Worm (Caenorhabditis elegans) whole organism, mixed stage, embryonic: Measurements from ENCODE around the gene Y105C5A.26.
"Not testable (repeated sequence)": the region's sequence is repeated elsewhere in the genome, so short reads cannot be mapped to it uniquely, and the experiment has no call there.

Source experiments
- M03D4.4 ChIP-seq: sonication (generic microtip); optimal IDR thresholded peaks from 2 replicates; lab custom pipeline; 2017; ENCODE audit warnings: mild to moderate bottlenecking, missing genetic modification characterization, missing compliant biosample characterization
- blmp-1 ChIP-seq: fragments of 150-350 bp; optimal IDR thresholded peaks from 2 replicates; lab custom pipeline; 2014; ENCODE audit warnings: missing biosample characterization, missing genetic modification characterization
- ceh-39 ChIP-seq: fragments of 150-350 bp; optimal IDR thresholded peaks from 2 replicates; lab custom pipeline; 2014; ENCODE audit warnings: missing biosample characterization, missing genetic modification characterization
- ceh-43 ChIP-seq: fragments of 200-800 bp; sonication (Bioruptor generic); optimal IDR thresholded peaks from 2 replicates; lab custom pipeline; 2018; ENCODE audit warnings: mild to moderate bottlenecking, missing genetic modification characterization, moderate library complexity, missing compliant biosample characterization
- ceh-83 ChIP-seq: fragments of 200-800 bp; sonication (Bioruptor generic); optimal IDR thresholded peaks from 2 replicates; lab custom pipeline; 2018; ENCODE audit warnings: mild to moderate bottlenecking, missing genetic modification characterization, missing compliant biosample characterization
- ces-1 ChIP-seq: fragments of 150-350 bp; optimal IDR thresholded peaks from 2 replicates; lab custom pipeline; 2014; ENCODE audit warnings: missing biosample characterization, missing genetic modification reagents, missing genetic modification characterization
- cnd-1 ChIP-seq: fragments of 200-800 bp; sonication (Bioruptor generic); optimal IDR thresholded peaks from 2 replicates; lab custom pipeline; 2018; ENCODE audit warnings: mild to moderate bottlenecking, missing genetic modification characterization, missing compliant biosample characterization
- drap-1 ChIP-seq: fragments of 200-800 bp; sonication (Bioruptor generic); optimal IDR thresholded peaks from 3 replicates; lab custom pipeline; 2018; ENCODE audit warnings: mild to moderate bottlenecking, missing genetic modification characterization, missing compliant biosample characterization
- elt-3 ChIP-seq: fragments of 150-350 bp; optimal IDR thresholded peaks from 2 replicates; lab custom pipeline; 2014; ENCODE audit warnings: missing biosample characterization, missing genetic modification characterization
- flh-1 ChIP-seq: fragments of 200-800 bp; sonication (Bioruptor generic); optimal IDR thresholded peaks from 2 replicates; lab custom pipeline; 2018; ENCODE audit warnings: mild to moderate bottlenecking, missing genetic modification characterization, moderate library complexity, missing compliant biosample characterization
- ham-2 ChIP-seq: fragments of 200-800 bp; sonication (Bioruptor generic); optimal IDR thresholded peaks from 2 replicates; lab custom pipeline; 2018; ENCODE audit warnings: mild to moderate bottlenecking, missing genetic modification characterization, missing compliant biosample characterization
- hlh-1 ChIP-seq: fragments of 150-350 bp; optimal IDR thresholded peaks from 2 replicates; lab custom pipeline; 2014; ENCODE audit warnings: missing biosample characterization, missing genetic modification reagents, missing genetic modification characterization
- lin-32 ChIP-seq: fragments of 200-800 bp; sonication (Bioruptor generic); optimal IDR thresholded peaks from 2 replicates; lab custom pipeline; 2018; ENCODE audit warnings: mild to moderate bottlenecking, missing genetic modification characterization, missing compliant biosample characterization
- lsy-2 ChIP-seq: fragments of 150-350 bp; optimal IDR thresholded peaks from 2 replicates; lab custom pipeline; 2014; ENCODE audit warnings: missing biosample characterization, missing genetic modification characterization
- mep-1 ChIP-seq: fragments of 150-350 bp; optimal IDR thresholded peaks from 2 replicates; lab custom pipeline; 2017; ENCODE audit warnings: missing biosample characterization, missing genetic modification reagents, missing genetic modification characterization, inconsistent platforms
- mls-2 ChIP-seq: sonication (generic microtip); optimal IDR thresholded peaks from 2 replicates; lab custom pipeline; 2016; ENCODE audit warnings: mild to moderate bottlenecking, missing genetic modification characterization, moderate library complexity, missing compliant biosample characterization
- nhr-12 ChIP-seq: fragments of 150-350 bp; optimal IDR thresholded peaks from 2 replicates; lab custom pipeline; 2014; ENCODE audit warnings: missing biosample characterization, missing genetic modification characterization
- nhr-237 ChIP-seq: fragments of 150-350 bp; optimal IDR thresholded peaks from 2 replicates; lab custom pipeline; 2014; ENCODE audit warnings: missing biosample characterization, missing genetic modification characterization
- nhr-28 ChIP-seq: fragments of 150-350 bp; optimal IDR thresholded peaks from 2 replicates; lab custom pipeline; 2014; ENCODE audit warnings: missing biosample characterization, missing genetic modification characterization
- pha-4 ChIP-seq: fragments of 150-350 bp; optimal IDR thresholded peaks from 2 replicates; lab custom pipeline; 2018; ENCODE audit warnings: missing biosample characterization, missing genetic modification reagents, missing genetic modification characterization
- sem-2 ChIP-seq: fragments of 200-800 bp; sonication (Bioruptor generic); optimal IDR thresholded peaks from 2 replicates; lab custom pipeline; 2018; ENCODE audit warnings: mild to moderate bottlenecking, missing genetic modification characterization, missing compliant biosample characterization
- snpc-4 ChIP-seq: fragments of 150-350 bp; optimal IDR thresholded peaks from 2 replicates; lab custom pipeline; 2014; ENCODE audit warnings: missing biosample characterization, missing genetic modification characterization
- sptf-1 ChIP-seq: sonication (generic microtip); optimal IDR thresholded peaks from 2 replicates; lab custom pipeline; 2017; ENCODE audit warnings: mild to moderate bottlenecking, missing genetic modification characterization, moderate library complexity, missing compliant biosample characterization
- tbx-8 ChIP-seq: fragments of 200-800 bp; sonication (Bioruptor generic); optimal IDR thresholded peaks from 2 replicates; lab custom pipeline; 2018; ENCODE audit warnings: mild to moderate bottlenecking, missing genetic modification characterization, moderate library complexity, missing compliant biosample characterization
- unc-120 ChIP-seq: sonication (generic microtip); optimal IDR thresholded peaks from 2 replicates; lab custom pipeline; 2017; ENCODE audit warnings: missing genetic modification characterization, missing compliant biosample characterization; ENCODE audit not compliant: poor library complexity, severe bottlenecking
- unc-39 ChIP-seq: fragments of 150-350 bp; optimal IDR thresholded peaks from 2 replicates; lab custom pipeline; 2014; ENCODE audit warnings: missing biosample characterization, missing genetic modification characterization
- unc-62 ChIP-seq: fragments of 150-350 bp; optimal IDR thresholded peaks from 2 replicates; lab custom pipeline; 2014; ENCODE audit warnings: missing biosample characterization, missing genetic modification reagents, missing genetic modification characterization
- zip-8 ChIP-seq: fragments of 150-350 bp; optimal IDR thresholded peaks from 2 replicates; lab custom pipeline; 2014; ENCODE audit warnings: missing biosample characterization, missing genetic modification characterization
- ztf-11 ChIP-seq: fragments of 150-350 bp; optimal IDR thresholded peaks from 2 replicates; lab custom pipeline; 2014; ENCODE audit warnings: missing biosample characterization, missing genetic modification characterization

The Y105C5A.26 gene

DNA sequence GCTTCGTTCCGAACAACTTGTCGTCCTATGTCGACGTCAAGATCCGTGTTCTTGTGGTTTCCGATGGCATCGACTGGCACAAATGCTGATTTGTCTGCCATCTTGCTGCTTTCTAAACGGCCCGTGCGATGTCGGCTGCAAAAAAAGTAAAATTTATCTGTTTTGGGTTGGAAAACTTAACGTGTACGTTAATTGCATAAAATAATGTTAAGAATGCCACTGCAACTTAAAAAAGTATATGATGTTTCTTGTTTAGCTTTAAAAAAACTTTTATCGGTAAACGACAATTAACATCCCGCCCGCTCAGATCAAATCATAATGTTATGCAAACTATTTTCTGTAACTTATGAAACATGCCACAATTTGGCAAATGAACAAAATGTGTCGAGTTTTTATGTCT is at the start of gene Y105C5A.26:
TSS of gene Y105C5A.26 (minus strand) at position 101 of the 400 bp plus-strand sequence.
- not testable (repeated sequence) for TF ChIP-seq blmp-1; nhr-12 (tag; lab: Kevin White, UChicago); mep-1 (tag; lab: Kevin White, UChicago)

DNA sequence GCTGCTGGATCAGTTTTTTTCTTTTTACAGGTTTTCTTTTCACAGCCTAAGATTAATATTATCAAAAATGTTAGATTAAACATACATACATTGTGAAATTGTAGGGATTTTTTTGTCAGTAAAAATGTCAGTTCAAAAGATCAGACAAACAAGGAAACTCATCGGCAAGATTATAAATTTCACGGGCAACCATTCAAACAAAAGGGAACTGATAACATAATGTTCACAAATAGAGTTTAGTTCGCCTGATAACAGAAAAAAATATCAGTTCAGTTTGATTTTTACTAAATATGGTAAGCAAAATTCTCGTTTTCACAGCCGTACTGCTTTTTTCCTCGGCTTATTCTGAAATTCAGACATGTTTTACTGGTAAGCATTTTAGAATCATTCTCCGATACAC is 44.8 kb upstream of the Y105C5A.26 start:
- TF ChIP-seq blmp-1: no peak
- TF ChIP-seq nhr-237 (tag; lab: Kevin White, UChicago): no peak
- TF ChIP-seq, all 35 proteins: peak for 0

DNA sequence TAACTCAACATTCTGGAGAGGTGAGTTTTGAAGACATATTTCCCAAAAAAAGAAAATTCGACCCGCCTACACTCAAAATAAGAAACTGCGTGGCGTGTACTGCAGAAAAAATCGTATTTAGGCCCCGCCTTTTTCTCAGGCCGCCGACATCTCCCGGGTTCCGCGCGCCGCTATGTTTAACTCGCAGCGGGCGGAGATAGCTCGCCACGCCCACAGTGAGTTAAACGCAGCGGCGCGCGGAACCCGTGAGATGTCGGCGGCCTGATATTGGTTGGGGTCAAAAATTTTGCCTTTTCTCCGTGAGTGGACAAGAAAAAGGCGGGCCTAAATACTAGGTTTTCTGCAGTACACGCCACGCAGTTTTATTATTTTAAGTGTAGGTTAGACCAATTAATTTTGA is 37.1 kb upstream of the Y105C5A.26 start:
- TF ChIP-seq snpc-4: no peak
- TF ChIP-seq, all 35 proteins: peak for 0

DNA sequence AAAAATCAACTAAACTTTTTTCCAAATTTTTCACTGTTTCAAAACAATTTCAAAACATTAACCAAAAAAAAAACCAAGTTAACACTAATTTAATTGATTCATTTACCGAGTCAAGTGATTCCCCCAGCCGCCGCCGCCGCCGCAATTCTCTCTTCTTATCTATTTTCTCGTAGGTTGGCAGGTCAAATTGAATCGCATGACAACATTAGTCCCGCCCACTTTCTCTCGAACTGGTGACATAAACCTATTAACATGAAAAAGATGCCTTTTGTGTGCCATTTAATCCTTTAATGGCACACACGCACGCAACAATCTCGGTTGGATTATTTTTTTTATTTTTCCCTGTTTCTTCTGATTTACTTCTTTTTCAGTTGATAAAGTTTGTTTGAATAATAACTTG is 20.6 kb upstream of the Y105C5A.26 start:
- TF ChIP-seq mep-1 (tag; lab: Kevin White, UChicago) (no peak), ztf-11 (tag; lab: Kevin White, UChicago) (no peak), drap-1 (GFP tag; lab: Kevin White, UChicago) (no peak), elt-3 (tag; lab: Kevin White, UChicago) (no peak), M03D4.4 (tag; lab: Kevin White, UChicago) (no peak), cnd-1 (tag; lab: Kevin White, UChicago) (no peak), nhr-12 (tag; lab: Kevin White, UChicago) (no peak), blmp-1 (no peak), ces-1 (GFP tag; lab: Kevin White, UChicago) (no peak), ceh-39 (tag; lab: Kevin White, UChicago) (no peak), ceh-83 (GFP tag; lab: Kevin White, UChicago) (no peak), lin-32 (GFP tag; lab: Kevin White, UChicago) (no peak)

DNA sequence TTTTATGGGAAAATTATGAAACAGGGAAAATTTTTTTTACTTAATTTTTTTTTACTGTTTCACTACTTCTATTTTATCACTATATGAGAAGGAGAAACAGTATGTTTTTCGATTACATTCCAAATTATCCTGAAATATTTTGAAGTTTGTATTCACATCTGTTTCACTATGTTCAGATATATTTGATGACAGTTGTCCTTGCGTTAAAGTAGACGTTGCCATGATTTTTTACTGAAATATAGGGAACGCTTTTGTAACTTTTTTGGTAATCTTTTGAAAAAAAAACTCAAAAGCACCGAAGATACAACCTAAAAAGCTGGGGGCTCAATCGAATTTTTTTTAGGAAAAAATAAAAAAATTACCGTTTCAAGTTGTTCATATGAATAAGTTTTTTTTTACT is 20.1 kb upstream of the Y105C5A.26 start:
- TF ChIP-seq nhr-12 (tag; lab: Kevin White, UChicago): no peak
- TF ChIP-seq lsy-2 (tag; lab: Kevin White, UChicago): no peak
- TF ChIP-seq ham-2 (GFP tag; lab: Kevin White, UChicago): no peak
- TF ChIP-seq hlh-1 (tag; lab: Kevin White, UChicago): no peak
- no peak for TF ChIP-seq flh-1 (GFP tag; lab: Kevin White, UChicago)
- TF ChIP-seq snpc-4: no peak
- TF ChIP-seq mls-2: no peak
- TF ChIP-seq nhr-28 (tag; lab: Kevin White, UChicago): no peak
- TF ChIP-seq sem-2 (GFP tag; lab: Kevin White, UChicago): no peak
- TF ChIP-seq tbx-8 (GFP tag; lab: Kevin White, UChicago): no peak
- no peak for TF ChIP-seq unc-39 (tag; lab: Kevin White, UChicago)
- TF ChIP-seq ceh-43 (GFP tag; lab: Kevin White, UChicago): no peak
- no peak for TF ChIP-seq pha-4
- TF ChIP-seq lin-32 (GFP tag; lab: Kevin White, UChicago): no peak
- TF ChIP-seq zip-8: no peak

DNA sequence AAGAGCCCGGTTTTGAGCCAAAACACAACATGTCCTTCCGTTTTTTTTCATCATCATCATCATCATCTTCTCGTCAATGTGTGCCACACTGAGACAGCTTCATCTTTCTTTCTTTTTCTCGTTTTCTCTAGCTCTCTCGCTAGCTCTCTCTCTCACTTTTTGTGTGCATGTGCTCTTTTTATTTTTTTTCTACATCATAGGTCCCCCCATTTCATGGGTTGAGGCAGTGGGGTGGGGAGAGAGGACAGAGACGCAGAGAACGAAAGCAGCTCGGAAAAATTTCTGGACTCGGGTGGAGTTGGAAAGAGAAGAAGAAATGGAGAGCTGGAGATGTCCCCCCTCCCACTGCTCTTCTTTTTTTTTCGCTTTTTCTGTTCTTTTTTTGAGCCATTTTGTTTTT is 15.4 kb upstream of the Y105C5A.26 start:
- TF ChIP-seq lsy-2 (tag; lab: Kevin White, UChicago) (no peak), tbx-8 (GFP tag; lab: Kevin White, UChicago) (no peak), lin-32 (GFP tag; lab: Kevin White, UChicago) (no peak), mls-2 (no peak), unc-120 (peak; percentile 39), ces-1 (GFP tag; lab: Kevin White, UChicago) (peak; percentile 62), unc-62 (peak; percentile 13), sptf-1 (tag; lab: Kevin White, UChicago) (peak; percentile 5)
- TF ChIP-seq, all 35 proteins: peak for 4

DNA sequence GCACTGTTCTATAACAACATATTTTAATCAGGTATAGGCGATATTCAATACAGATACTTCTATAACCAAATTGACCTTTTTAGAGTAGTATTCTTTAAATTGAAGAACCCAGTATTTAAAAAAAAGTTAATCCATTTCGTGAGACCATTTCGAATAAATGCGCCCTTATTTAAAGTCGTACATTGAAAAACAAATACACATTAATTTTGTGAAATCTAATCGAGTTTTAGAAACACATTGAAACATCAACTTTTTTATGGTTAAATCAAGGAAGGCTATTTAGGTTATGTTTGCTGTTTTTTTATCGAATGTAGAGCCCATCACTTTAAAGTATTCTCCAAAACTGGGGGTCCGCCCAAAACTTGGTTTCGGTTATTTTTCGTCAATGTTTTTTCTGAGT is 13.9 kb upstream of the Y105C5A.26 start:
- TF ChIP-seq M03D4.4 (tag; lab: Kevin White, UChicago) (no peak), hlh-1 (tag; lab: Kevin White, UChicago) (no peak), sem-2 (GFP tag; lab: Kevin White, UChicago) (no peak), ceh-39 (tag; lab: Kevin White, UChicago) (no peak)
